Worm (Caenorhabditis elegans) whole organism, L4 larva: Measurements from ENCODE around the gene igdb-3.

Experiments used
- Y48G9A.11 ChIP-seq: fragments of 200-800 bp; sonication (Bioruptor generic); IDR thresholded peaks from 2 replicates; pipeline ENCODE4 v1.3.6; 2022; ENCODE audit warnings: missing genetic modification reagents, missing genetic modification characterization, missing compliant biosample characterization
- ama-1 ChIP-seq: fragments of 150-350 bp; optimal IDR thresholded peaks from 2 replicates; lab custom pipeline; 2014; ENCODE audit warnings: inconsistent platforms, mixed read lengths
- ceh-32 ChIP-seq: sonication (generic microtip); optimal IDR thresholded peaks from 2 replicates; lab custom pipeline; 2016; ENCODE audit warnings: mild to moderate bottlenecking, missing genetic modification characterization, missing compliant biosample characterization; ENCODE audit not compliant: poor library complexity
- ceh-82 ChIP-seq: sonication (generic microtip); optimal IDR thresholded peaks from 2 replicates; lab custom pipeline; 2017; ENCODE audit warnings: missing biosample characterization, missing genetic modification characterization
- hmg-1.1 ChIP-seq: fragments of 200-800 bp; sonication (Bioruptor generic); IDR thresholded peaks from 2 replicates; pipeline ENCODE4 v1.3.6; 2022; ENCODE audit warnings: missing genetic modification reagents, missing genetic modification characterization, missing compliant biosample characterization
- pha-4 ChIP-seq, 2 experiments: fragments of 150-350 bp in 1 of 2; fragments of 200-800 bp in 1 of 2; sonication (Bioruptor generic) in 1 of 2; IDR thresholded peaks in 1 of 2; optimal IDR thresholded peaks in 1 of 2; 2 replicates each; pipeline versions ENCODE4 v1.3.6 to Lab custom; 2014 to 2022; ENCODE audit warnings: missing genetic modification characterization in 2 of 2, missing genetic modification reagents in 2 of 2, missing biosample characterization in 1 of 2, missing compliant biosample characterization in 1 of 2
- unc-62 ChIP-seq, 3 experiments: fragments of 150-350 bp in 1 of 3; sonication (generic microtip); optimal IDR thresholded peaks in 2 of 3; peaks in 1 of 3; 1 replicate in 1 of 3; 2 replicates in 2 of 3; lab custom pipeline; 2014 to 2017; ENCODE audit warnings: missing biosample characterization in 3 of 3, missing genetic modification characterization in 3 of 3, missing genetic modification reagents in 3 of 3, missing genotype in 1 of 3
- zag-1 ChIP-seq: fragments of 150-350 bp; optimal IDR thresholded peaks from 2 replicates; lab custom pipeline; 2014; ENCODE audit warnings: missing biosample characterization, missing genetic modification characterization

ce11 chrX:6412575-6412974 lies 27.3 kb downstream of the igdb-3 start, which contains the start of gene T22E5.1:
- TF ChIP-seq pha-4 (GFP tag; IDR thresholded peaks at IDR 0.05; lab: Robert Waterston, UW) (no peak), pha-4 (tag; optimal IDR thresholded peaks at IDR 0.05; lab: Kevin White, UChicago) (no peak), ceh-32 (tag; lab: Kevin White, UChicago) (no peak), unc-62 (GFP tag; optimal IDR thresholded peaks at IDR 0.05 in 1 of 2; lab: Kevin White, UChicago) (no peak), unc-62 (tag; optimal IDR thresholded peaks at IDR 0.05; lab: Kevin White, UChicago) (no peak), ceh-82 (tag; lab: Kevin White, UChicago) (no peak), zag-1 (tag; lab: Kevin White, UChicago) (no peak), ama-1 (no peak), Y48G9A.11 (no peak), hmg-1.1 (GFP tag; lab: Robert Waterston, UW) (no peak)
